Worm (Caenorhabditis elegans) whole organism, L3 larva: Measurements from ENCODE around the gene Y47D7A.2.

ENCODE experiments used
- ama-1 ChIP-seq: fragments of 150-350 bp; optimal IDR thresholded peaks from 2 replicates; lab custom pipeline; 2018
- ceh-28 ChIP-seq: fragments of 150-350 bp; optimal IDR thresholded peaks from 2 replicates; lab custom pipeline; 2014; ENCODE audit warnings: missing biosample characterization, missing genetic modification reagents, missing genetic modification characterization
- egl-27 ChIP-seq: sonication (generic microtip); optimal IDR thresholded peaks from 4 replicates; lab custom pipeline; 2017; ENCODE audit warnings: missing biosample characterization, missing genetic modification reagents, missing genetic modification characterization
- lin-39 ChIP-seq: fragments of 150-350 bp; optimal IDR thresholded peaks from 2 replicates; lab custom pipeline; 2018; ENCODE audit warnings: missing biosample characterization, missing genetic modification reagents, missing genetic modification characterization
- mdl-1 ChIP-seq: fragments of 150-350 bp; optimal IDR thresholded peaks from 2 replicates; lab custom pipeline; 2014; ENCODE audit warnings: missing biosample characterization, missing genetic modification characterization
- nhr-12 ChIP-seq: fragments of 150-350 bp; optimal IDR thresholded peaks from 2 replicates; lab custom pipeline; 2014; ENCODE audit warnings: missing biosample characterization, missing genetic modification characterization
- nhr-237 ChIP-seq: fragments of 150-350 bp; optimal IDR thresholded peaks from 2 replicates; lab custom pipeline; 2014; ENCODE audit warnings: missing biosample characterization, missing genetic modification characterization
- nhr-76 ChIP-seq: fragments of 150-350 bp; sonication (generic microtip); optimal IDR thresholded peaks from 5 replicates; lab custom pipeline; 2014; ENCODE audit warnings: missing biosample characterization, missing genetic modification characterization
- pha-4 ChIP-seq: fragments of 150-350 bp; optimal IDR thresholded peaks from 2 replicates; lab custom pipeline; 2014; ENCODE audit warnings: missing biosample characterization, missing genetic modification reagents, missing genetic modification characterization
- unc-39 ChIP-seq: sonication (generic microtip); optimal IDR thresholded peaks from 4 replicates; lab custom pipeline; 2017; ENCODE audit warnings: missing biosample characterization, missing genetic modification characterization
- zag-1 ChIP-seq: fragments of 150-350 bp; optimal IDR thresholded peaks from 2 replicates; lab custom pipeline; 2014; ENCODE audit warnings: missing biosample characterization, missing genetic modification characterization

ce11 chrV:4401865-4402264 is 18.2 kb upstream of the Y47D7A.2 start, which contains the start of gene F13A2.5:
- TF ChIP-seq pha-4 (tag; lab: Kevin White, UChicago) (no peak), nhr-12 (no peak), nhr-237 (tag; lab: Kevin White, UChicago) (no peak), egl-27 (tag; lab: Kevin White, UChicago) (no peak), mdl-1 (tag; lab: Kevin White, UChicago) (no peak), zag-1 (tag; lab: Kevin White, UChicago) (no peak), lin-39 (tag; lab: Kevin White, UChicago) (no peak), ama-1 (lab: Kevin White, UChicago) (no peak), unc-39 (no peak), nhr-76 (no peak), ceh-28 (no peak)
